Worm (Caenorhabditis elegans) whole organism, L3 larva: ENCODE data around the gene stn-2.

Experiments
- elt-1 ChIP-seq: fragments of 150-350 bp; optimal IDR thresholded peaks from 2 replicates; lab custom pipeline; 2014; ENCODE audit warnings: missing biosample characterization, missing genetic modification characterization
- elt-3 ChIP-seq, 3 experiments: fragments of 150-350 bp in 1 of 3; sonication (generic microtip) in 2 of 3; optimal IDR thresholded peaks; 2 replicates in 2 of 3; 4 replicates in 1 of 3; lab custom pipeline; 2014 to 2017; ENCODE audit warnings: missing biosample characterization in 3 of 3, missing genetic modification characterization in 3 of 3
- nhr-28 ChIP-seq: fragments of 150-350 bp; optimal IDR thresholded peaks from 2 replicates; lab custom pipeline; 2014; ENCODE audit warnings: missing biosample characterization, missing genetic modification characterization
- tbx-2 ChIP-seq: sonication (generic microtip); optimal IDR thresholded peaks from 2 replicates; lab custom pipeline; 2016; ENCODE audit warnings: mild to moderate bottlenecking, missing genetic modification characterization, missing compliant biosample characterization

ce11 chrX:7652308-7652707 lies 28.1 kb downstream of the stn-2 start:
- TF ChIP-seq elt-3 (tag; optimal IDR thresholded peaks at IDR 0.05; lab: Kevin White, UChicago) (no peak), elt-1 (tag; lab: Kevin White, UChicago) (no peak), nhr-28 (tag; lab: Kevin White, UChicago) (no peak), tbx-2 (tag; lab: Kevin White, UChicago) (no peak)
